Fruit fly (Drosophila melanogaster): ENCODE results near the gene CG32814.

DNA sequence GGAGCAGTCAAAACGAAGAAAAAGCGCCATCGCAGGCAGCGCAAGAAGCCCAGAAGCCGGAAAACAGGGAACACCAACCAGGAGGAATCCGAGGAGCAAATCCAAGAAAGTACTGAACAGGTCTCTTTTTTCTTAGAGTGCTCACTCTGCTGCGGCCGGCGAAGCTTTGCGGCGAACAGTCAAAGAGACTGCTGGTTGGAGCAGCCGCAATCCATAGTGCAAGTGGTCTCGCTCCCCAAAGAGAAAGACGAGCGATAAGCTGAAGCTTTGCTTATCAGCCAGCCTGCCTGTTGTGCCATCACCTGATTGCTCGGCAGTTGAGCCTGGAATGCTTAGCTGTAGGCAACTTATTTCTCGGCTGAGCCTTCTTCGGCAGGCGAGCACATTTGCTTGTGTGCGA, 4.7 kb upstream of the CG32814 start, which contains the start of gene CG14630:
- TF ChIP-seq Atf6 (GFP tag; IDR thresholded peaks at IDR 0.05): no peak
- no peak for TF ChIP-seq gt (GFP tag; IDR thresholded peaks at IDR 0.05)

Measured in whole organism, embryonic.